Worm (Caenorhabditis elegans) whole organism, L3 larva: ENCODE results near the gene C12D5.9.

Experiments
- R02D3.7 ChIP-seq: fragments of 150-350 bp; optimal IDR thresholded peaks from 2 replicates; lab custom pipeline; 2014; ENCODE audit warnings: missing biosample characterization, missing genetic modification characterization
- ZK546.5 ChIP-seq: sonication (generic microtip); optimal IDR thresholded peaks from 2 replicates; lab custom pipeline; 2017; ENCODE audit warnings: missing biosample characterization, missing genetic modification characterization
- aly-2 ChIP-seq: fragments of 150-350 bp; optimal IDR thresholded peaks from 2 replicates; lab custom pipeline; 2014; ENCODE audit warnings: missing biosample characterization, missing genetic modification characterization
- ama-1 ChIP-seq: fragments of 150-350 bp; optimal IDR thresholded peaks from 2 replicates; lab custom pipeline; 2018
- ceh-16 ChIP-seq: sonication (generic microtip); optimal IDR thresholded peaks from 2 replicates; lab custom pipeline; 2017; ENCODE audit warnings: missing biosample characterization, missing genetic modification characterization
- ceh-28 ChIP-seq: fragments of 150-350 bp; optimal IDR thresholded peaks from 2 replicates; lab custom pipeline; 2014; ENCODE audit warnings: missing biosample characterization, missing genetic modification reagents, missing genetic modification characterization
- ceh-82 ChIP-seq: fragments of 150-350 bp; optimal IDR thresholded peaks from 2 replicates; lab custom pipeline; 2014; ENCODE audit warnings: missing biosample characterization, missing genetic modification characterization
- ceh-9 ChIP-seq: sonication (generic microtip); optimal IDR thresholded peaks from 2 replicates; lab custom pipeline; 2018; ENCODE audit warnings: missing biosample characterization, missing genetic modification characterization
- daf-12 ChIP-seq: fragments of 150-350 bp; optimal IDR thresholded peaks from 2 replicates; lab custom pipeline; 2014; ENCODE audit warnings: missing biosample characterization, missing genetic modification reagents, missing genetic modification characterization
- egl-27 ChIP-seq: sonication (generic microtip); optimal IDR thresholded peaks from 4 replicates; lab custom pipeline; 2017; ENCODE audit warnings: missing biosample characterization, missing genetic modification reagents, missing genetic modification characterization
- elt-3 ChIP-seq, 3 experiments: fragments of 150-350 bp in 1 of 3; sonication (generic microtip) in 2 of 3; optimal IDR thresholded peaks; 2 replicates in 2 of 3; 4 replicates in 1 of 3; lab custom pipeline; 2014 to 2017; ENCODE audit warnings: missing biosample characterization in 3 of 3, missing genetic modification characterization in 3 of 3
- eor-1 ChIP-seq, 2 experiments: fragments of 150-350 bp; optimal IDR thresholded peaks; 2 replicates each; lab custom pipeline; 2014 to 2018; ENCODE audit warnings: missing biosample characterization in 2 of 2, missing genetic modification characterization in 2 of 2
- fkh-10 ChIP-seq: sonication (generic microtip); optimal IDR thresholded peaks from 2 replicates; lab custom pipeline; 2017; ENCODE audit warnings: missing biosample characterization, missing genetic modification reagents, missing genetic modification characterization
- fkh-2 ChIP-seq: fragments of 150-350 bp; optimal IDR thresholded peaks from 2 replicates; lab custom pipeline; 2014; ENCODE audit warnings: missing biosample characterization, missing genetic modification reagents, missing genetic modification characterization
- fos-1 ChIP-seq: fragments of 150-350 bp; optimal IDR thresholded peaks from 2 replicates; lab custom pipeline; 2014; ENCODE audit warnings: missing biosample characterization, missing genetic modification characterization
- hmg-11 ChIP-seq: sonication (generic microtip); optimal IDR thresholded peaks from 2 replicates; lab custom pipeline; 2016; ENCODE audit warnings: missing genetic modification characterization, missing compliant biosample characterization
- jun-1 ChIP-seq: fragments of 150-350 bp; optimal IDR thresholded peaks from 2 replicates; lab custom pipeline; 2014; ENCODE audit warnings: missing biosample characterization, missing genetic modification reagents, missing genetic modification characterization
- lin-15B ChIP-seq: fragments of 150-350 bp; optimal IDR thresholded peaks from 2 replicates; lab custom pipeline; 2014; ENCODE audit warnings: missing biosample characterization, missing genetic modification characterization
- lin-39 ChIP-seq: fragments of 150-350 bp; optimal IDR thresholded peaks from 2 replicates; lab custom pipeline; 2018; ENCODE audit warnings: missing biosample characterization, missing genetic modification reagents, missing genetic modification characterization
- lsy-12 ChIP-seq: sonication (generic microtip); optimal IDR thresholded peaks from 2 replicates; lab custom pipeline; 2016; ENCODE audit warnings: mild to moderate bottlenecking, missing genetic modification characterization, missing compliant biosample characterization
- mdl-1 ChIP-seq: fragments of 150-350 bp; optimal IDR thresholded peaks from 2 replicates; lab custom pipeline; 2014; ENCODE audit warnings: missing biosample characterization, missing genetic modification characterization
- mml-1 ChIP-seq: fragments of 150-350 bp; sonication (generic microtip); optimal IDR thresholded peaks from 3 replicates; lab custom pipeline; 2014; ENCODE audit warnings: missing biosample characterization, missing genetic modification characterization
- nfya-1 ChIP-seq: sonication (generic microtip); optimal IDR thresholded peaks from 2 replicates; lab custom pipeline; 2017; ENCODE audit warnings: missing genetic modification characterization, mild to moderate bottlenecking, missing compliant biosample characterization, antibody characterized with exemption, moderate library complexity; ENCODE audit not compliant: insufficient read depth
- nhr-11 ChIP-seq: fragments of 150-350 bp; optimal IDR thresholded peaks from 2 replicates; lab custom pipeline; 2014; ENCODE audit warnings: missing biosample characterization, missing genetic modification characterization
- nhr-12 ChIP-seq: fragments of 150-350 bp; optimal IDR thresholded peaks from 2 replicates; lab custom pipeline; 2014; ENCODE audit warnings: missing biosample characterization, missing genetic modification characterization
- nhr-23 ChIP-seq: fragments of 150-350 bp; optimal IDR thresholded peaks from 2 replicates; lab custom pipeline; 2014; ENCODE audit warnings: missing biosample characterization, missing genetic modification reagents, missing genetic modification characterization
- nhr-237 ChIP-seq: fragments of 150-350 bp; optimal IDR thresholded peaks from 2 replicates; lab custom pipeline; 2014; ENCODE audit warnings: missing biosample characterization, missing genetic modification characterization
- nhr-25 ChIP-seq: sonication (generic microtip); optimal IDR thresholded peaks from 2 replicates; lab custom pipeline; 2017; ENCODE audit warnings: missing biosample characterization, missing genetic modification characterization
- nhr-28 ChIP-seq: fragments of 150-350 bp; optimal IDR thresholded peaks from 2 replicates; lab custom pipeline; 2014; ENCODE audit warnings: missing biosample characterization, missing genetic modification characterization
- nhr-43 ChIP-seq: sonication (generic microtip); optimal IDR thresholded peaks from 2 replicates; lab custom pipeline; 2016; ENCODE audit warnings: mild to moderate bottlenecking, missing genetic modification characterization, missing compliant biosample characterization; ENCODE audit not compliant: poor library complexity, severe bottlenecking
- nhr-67 ChIP-seq: fragments of 150-350 bp; optimal IDR thresholded peaks from 2 replicates; lab custom pipeline; 2014; ENCODE audit warnings: missing biosample characterization, missing genetic modification characterization
- nhr-76 ChIP-seq: fragments of 150-350 bp; sonication (generic microtip); optimal IDR thresholded peaks from 5 replicates; lab custom pipeline; 2014; ENCODE audit warnings: missing biosample characterization, missing genetic modification characterization
- nhr-77 ChIP-seq: fragments of 150-350 bp; optimal IDR thresholded peaks from 2 replicates; lab custom pipeline; 2014; ENCODE audit warnings: missing biosample characterization, missing genetic modification characterization
- pha-4 ChIP-seq: fragments of 150-350 bp; optimal IDR thresholded peaks from 2 replicates; lab custom pipeline; 2014; ENCODE audit warnings: missing biosample characterization, missing genetic modification reagents, missing genetic modification characterization
- pqm-1 ChIP-seq: fragments of 150-350 bp; optimal IDR thresholded peaks from 2 replicates; lab custom pipeline; 2017; ENCODE audit warnings: missing biosample characterization, missing genetic modification characterization, inconsistent platforms
- snpc-4 ChIP-seq: fragments of 150-350 bp; optimal IDR thresholded peaks from 2 replicates; lab custom pipeline; 2014; ENCODE audit warnings: missing biosample characterization, missing genetic modification characterization
- tbx-2 ChIP-seq: sonication (generic microtip); optimal IDR thresholded peaks from 2 replicates; lab custom pipeline; 2016; ENCODE audit warnings: mild to moderate bottlenecking, missing genetic modification characterization, missing compliant biosample characterization
- unc-39 ChIP-seq: sonication (generic microtip); optimal IDR thresholded peaks from 4 replicates; lab custom pipeline; 2017; ENCODE audit warnings: missing biosample characterization, missing genetic modification characterization
- unc-62 ChIP-seq: fragments of 150-350 bp; sonication (generic microtip); optimal IDR thresholded peaks from 4 replicates; lab custom pipeline; 2014; ENCODE audit warnings: missing biosample characterization, missing genetic modification reagents, missing genetic modification characterization
- ztf-11 ChIP-seq: fragments of 150-350 bp; optimal IDR thresholded peaks from 2 replicates; lab custom pipeline; 2014; ENCODE audit warnings: missing biosample characterization, missing genetic modification characterization
- ztf-4 ChIP-seq: fragments of 150-350 bp; optimal IDR thresholded peaks from 2 replicates; lab custom pipeline; 2014; ENCODE audit warnings: missing biosample characterization, missing genetic modification characterization

Gene C12D5.9

ce11 chrV:7721945-7722344, 32.2 kb upstream of the C12D5.9 start, which contains the start of gene ZK105.14:
Gene ZK105.14 (minus strand): TSS chrV:7722045.
- TF ChIP-seq unc-39 (tag; lab: Kevin White, UChicago) = no peak
- no peak for TF ChIP-seq mdl-1 (tag; lab: Kevin White, UChicago)
- no peak for TF ChIP-seq eor-1 (tag; optimal IDR thresholded peaks at IDR 0.05; lab: Kevin White, UChicago)
- no peak for TF ChIP-seq lin-39 (tag; lab: Kevin White, UChicago)
- no peak for TF ChIP-seq nfya-1 (tag; lab: Kevin White, UChicago)
- TF ChIP-seq nhr-237 (tag; lab: Kevin White, UChicago) = no peak
- TF ChIP-seq nhr-25 (tag; lab: Kevin White, UChicago) = no peak
- no peak for TF ChIP-seq nhr-67
- TF ChIP-seq unc-62 (GFP tag; lab: Kevin White, UChicago) = no peak
- TF ChIP-seq egl-27 (tag; lab: Kevin White, UChicago) = no peak
- TF ChIP-seq nhr-43 (tag; lab: Kevin White, UChicago) = no peak
- TF ChIP-seq, all 47 proteins: peak for 0

ce11 chrV:7717629-7718028, 27.8 kb upstream of the C12D5.9 start, which contains the start of gene ZK105.5:
Gene ZK105.5 (minus strand): TSS chrV:7717729.
- no peak for TF ChIP-seq hmg-11
- TF ChIP-seq ztf-4 (tag; lab: Kevin White, UChicago) = no peak
- TF ChIP-seq lsy-12 = no peak
- TF ChIP-seq nhr-67 = no peak
- no peak for TF ChIP-seq nhr-23
- no peak for TF ChIP-seq tbx-2 (tag; lab: Kevin White, UChicago)
- TF ChIP-seq unc-39 (tag; lab: Kevin White, UChicago) = no peak
- TF ChIP-seq nhr-76 (tag; lab: Kevin White, UChicago) = no peak
- no peak for TF ChIP-seq ztf-11 (tag; lab: Kevin White, UChicago)
- TF ChIP-seq nhr-77 = no peak
- TF ChIP-seq R02D3.7 (tag; lab: Kevin White, UChicago) = no peak
- TF ChIP-seq nfya-1 (tag; lab: Kevin White, UChicago) = no peak

- TF ChIP-seq daf-12 (tag; lab: Kevin White, UChicago) (no peak), egl-27 (tag; lab: Kevin White, UChicago) (no peak), ZK546.5 (tag; lab: Kevin White, UChicago) (no peak), ceh-16 (tag; lab: Kevin White, UChicago) (no peak), elt-3 (tag; optimal IDR thresholded peaks at IDR 0.05; lab: Kevin White, UChicago) (no peak), hmg-11 (no peak), R02D3.7 (tag; lab: Kevin White, UChicago) (no peak), ceh-9 (tag; lab: Kevin White, UChicago) (no peak), unc-39 (tag; lab: Kevin White, UChicago) (no peak), nhr-76 (tag; lab: Kevin White, UChicago) (no peak), nhr-23 (no peak)
Observed at ce11 chrV:7716034-7716433, 26.2 kb upstream of the C12D5.9 start, which contains the start of gene ZK105.12. Gene ZK105.12 (minus strand): TSS chrV:7716134.

- TF ChIP-seq hmg-11 (no peak), ama-1 (no peak), fkh-10 (GFP tag; lab: Kevin White, UChicago) (no peak), nhr-11 (tag; lab: Kevin White, UChicago) (no peak), ceh-28 (tag; lab: Kevin White, UChicago) (no peak), lin-15B (tag; lab: Kevin White, UChicago) (no peak), egl-27 (tag; lab: Kevin White, UChicago) (no peak), eor-1 (tag; optimal IDR thresholded peaks at IDR 0.05; lab: Kevin White, UChicago) (no peak), tbx-2 (tag; lab: Kevin White, UChicago) (no peak), nhr-12 (tag; lab: Kevin White, UChicago) (no peak), nhr-23 (no peak), ceh-82 (tag; lab: Kevin White, UChicago) (no peak), fos-1 (no peak), nhr-67 (no peak), jun-1 (tag; lab: Kevin White, UChicago) (no peak)
Observed at ce11 chrV:7713691-7714090, 23.9 kb upstream of the C12D5.9 start, which contains the start of gene ZK105.1. Gene ZK105.1 (plus strand): TSS chrV:7713991.

ce11 chrV:7713072-7713471, 23.3 kb upstream of the C12D5.9 start, which contains the start of gene ZK105.13:
Gene ZK105.13 (minus strand): TSS chrV:7713172.
- TF ChIP-seq eor-1 (tag; optimal IDR thresholded peaks at IDR 0.05; lab: Kevin White, UChicago) = no peak
- no peak for TF ChIP-seq aly-2 (tag; lab: Kevin White, UChicago)
- TF ChIP-seq nhr-77 = no peak
- no peak for TF ChIP-seq mml-1 (tag; lab: Kevin White, UChicago)
- no peak for TF ChIP-seq elt-3 (tag; optimal IDR thresholded peaks at IDR 0.05; lab: Kevin White, UChicago)
- no peak for TF ChIP-seq mdl-1 (tag; lab: Kevin White, UChicago)
- no peak for TF ChIP-seq pqm-1 (tag; lab: Kevin White, UChicago)
- TF ChIP-seq ama-1 = no peak
- TF ChIP-seq pha-4 = no peak
- no peak for TF ChIP-seq nhr-28
- TF ChIP-seq tbx-2 (tag; lab: Kevin White, UChicago) = no peak
- no peak for TF ChIP-seq nhr-237 (tag; lab: Kevin White, UChicago)
- no peak for TF ChIP-seq snpc-4 (tag; lab: Kevin White, UChicago)
- no peak for TF ChIP-seq unc-39 (tag; lab: Kevin White, UChicago)
- TF ChIP-seq nhr-43 (tag; lab: Kevin White, UChicago) = no peak
- no peak for TF ChIP-seq fkh-2 (tag; lab: Kevin White, UChicago)
